Worm (Caenorhabditis elegans) whole organism, L3 larva: ENCODE data around the gene D2023.1.

Experiments
- R02D3.7 ChIP-seq: fragments of 150-350 bp; optimal IDR thresholded peaks from 2 replicates; lab custom pipeline; 2014; ENCODE audit warnings: missing biosample characterization, missing genetic modification characterization
- ceh-16 ChIP-seq: sonication (generic microtip); optimal IDR thresholded peaks from 2 replicates; lab custom pipeline; 2017; ENCODE audit warnings: missing biosample characterization, missing genetic modification characterization
- egl-27 ChIP-seq: sonication (generic microtip); optimal IDR thresholded peaks from 4 replicates; lab custom pipeline; 2017; ENCODE audit warnings: missing biosample characterization, missing genetic modification reagents, missing genetic modification characterization
- nhr-11 ChIP-seq: fragments of 150-350 bp; optimal IDR thresholded peaks from 2 replicates; lab custom pipeline; 2014; ENCODE audit warnings: missing biosample characterization, missing genetic modification characterization
- nhr-25 ChIP-seq: sonication (generic microtip); optimal IDR thresholded peaks from 2 replicates; lab custom pipeline; 2017; ENCODE audit warnings: missing biosample characterization, missing genetic modification characterization
- pqm-1 ChIP-seq: fragments of 150-350 bp; optimal IDR thresholded peaks from 2 replicates; lab custom pipeline; 2017; ENCODE audit warnings: missing biosample characterization, missing genetic modification characterization, inconsistent platforms
- tbx-2 ChIP-seq: sonication (generic microtip); optimal IDR thresholded peaks from 2 replicates; lab custom pipeline; 2016; ENCODE audit warnings: mild to moderate bottlenecking, missing genetic modification characterization, missing compliant biosample characterization

DNA sequence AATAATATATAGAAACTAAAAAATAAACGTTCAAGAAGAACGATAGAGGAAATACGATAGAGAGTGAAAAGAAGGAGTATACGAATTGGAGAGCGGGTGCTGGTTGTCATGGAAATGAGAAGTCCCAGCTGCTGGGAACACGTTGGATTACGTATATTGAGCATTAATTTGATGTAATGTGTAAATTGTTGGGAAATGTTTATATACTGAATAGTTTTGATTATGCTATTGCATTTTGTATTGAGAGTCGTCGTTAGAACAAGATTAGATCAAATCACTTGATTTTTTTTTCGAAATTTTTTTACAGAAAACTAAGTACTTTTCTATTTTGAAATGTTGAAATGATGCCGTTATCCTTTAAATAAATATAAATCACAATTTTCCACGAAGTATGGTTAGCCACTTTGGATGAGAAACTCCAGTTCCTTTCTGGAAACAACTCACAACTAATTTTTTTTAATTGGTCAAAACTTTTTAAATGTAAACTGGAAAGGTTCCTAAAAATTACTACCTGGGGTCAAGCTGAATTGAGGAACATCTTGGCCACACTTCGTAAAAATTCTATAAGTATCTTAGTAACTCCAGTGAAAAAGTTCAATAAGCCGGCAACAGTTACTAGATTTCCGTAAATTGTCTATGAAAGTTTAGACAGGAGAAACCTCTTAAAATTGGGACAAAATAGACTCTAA lies 54.5 kb downstream of the D2023.1 start, which contains the start of gene nphp-4:
- TF ChIP-seq egl-27 (tag; lab: Kevin White, UChicago) (no peak), tbx-2 (tag; lab: Kevin White, UChicago) (no peak), nhr-11 (tag; lab: Kevin White, UChicago) (no peak), pqm-1 (tag; lab: Kevin White, UChicago) (no peak), ceh-16 (tag; lab: Kevin White, UChicago) (no peak), nhr-25 (tag; lab: Kevin White, UChicago) (no peak), R02D3.7 (tag; lab: Kevin White, UChicago) (no peak)
